Fruit fly (Drosophila melanogaster) ovary, adult (tissue): ENCODE measurements around the gene CG14313.

Experiments
- CG17801 ChIP-seq: fragments of 200-800 bp; optimal IDR thresholded peaks from 2 replicates; lab custom pipeline; 2019; ENCODE audit warnings: missing biosample characterization, mild to moderate bottlenecking, missing genetic modification characterization, moderate library complexity; ENCODE audit not compliant: partially characterized antibody

CG14313 gene

dm6 chr3R:18167416-18168237 is 24.1 kb downstream of the CG14313 start, which contains the start of gene wrd:
wrd (plus strand) TSS chr3R:18167757.
- TF ChIP-seq CG17801 (GFP tag; lab: Kevin White, UChicago) = peak; percentile 27

DNA sequence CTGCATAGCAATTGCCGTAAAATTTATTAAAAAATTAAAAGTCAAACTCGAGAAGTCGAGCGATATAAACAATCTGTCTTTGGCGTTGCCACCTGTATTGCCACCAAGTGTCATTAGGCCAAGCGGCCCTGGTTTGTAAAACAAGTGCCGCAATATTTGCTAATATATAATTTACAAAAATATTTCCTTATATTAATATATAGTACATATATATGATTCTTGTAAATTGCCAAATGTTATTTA is 24.7 kb downstream of the CG14313 start, which contains the start of the genes CG7215 and Prx5:
CG7215 (minus strand) TSS at position 101 of the 243 bp plus-strand sequence.
Prx5 (minus strand) TSS at position 101 of the 243 bp plus-strand sequence.
- TF ChIP-seq CG17801 (GFP tag; lab: Kevin White, UChicago) = no peak

DNA sequence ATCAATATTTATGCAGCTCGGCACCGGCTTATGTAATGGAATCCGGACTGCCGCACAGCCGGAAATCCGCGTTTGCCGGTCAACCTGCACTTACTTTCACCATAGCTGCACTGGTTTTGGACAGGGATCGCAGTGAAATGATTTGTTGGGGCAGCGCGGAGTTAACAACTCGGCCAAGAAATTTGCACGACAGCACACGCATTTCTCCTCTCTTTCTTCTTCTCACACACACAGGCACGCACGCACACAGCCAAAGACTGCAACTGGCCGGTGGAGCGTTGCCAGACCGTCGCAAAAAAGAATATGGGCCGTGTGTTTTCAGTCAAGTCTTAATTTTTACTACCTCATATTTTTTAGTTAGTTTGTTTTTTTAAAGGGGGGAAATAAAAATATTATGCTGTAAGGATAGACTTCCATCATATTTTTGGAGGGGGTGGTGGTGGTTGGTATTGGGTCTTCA is 25.5 kb downstream of the CG14313 start:
- no peak for TF ChIP-seq CG17801 (GFP tag; lab: Kevin White, UChicago)

- TF ChIP-seq CG17801 (GFP tag; lab: Kevin White, UChicago) = peak; percentile 50
Measured at dm6 chr3R:18164052-18164722, 27.6 kb downstream of the CG14313 start, which contains the start of the genes CG7218 and Cbp20. CG7218 (minus strand) TSS chr3R:18164397. Cbp20 (plus strand) TSS chr3R:18164661.

DNA sequence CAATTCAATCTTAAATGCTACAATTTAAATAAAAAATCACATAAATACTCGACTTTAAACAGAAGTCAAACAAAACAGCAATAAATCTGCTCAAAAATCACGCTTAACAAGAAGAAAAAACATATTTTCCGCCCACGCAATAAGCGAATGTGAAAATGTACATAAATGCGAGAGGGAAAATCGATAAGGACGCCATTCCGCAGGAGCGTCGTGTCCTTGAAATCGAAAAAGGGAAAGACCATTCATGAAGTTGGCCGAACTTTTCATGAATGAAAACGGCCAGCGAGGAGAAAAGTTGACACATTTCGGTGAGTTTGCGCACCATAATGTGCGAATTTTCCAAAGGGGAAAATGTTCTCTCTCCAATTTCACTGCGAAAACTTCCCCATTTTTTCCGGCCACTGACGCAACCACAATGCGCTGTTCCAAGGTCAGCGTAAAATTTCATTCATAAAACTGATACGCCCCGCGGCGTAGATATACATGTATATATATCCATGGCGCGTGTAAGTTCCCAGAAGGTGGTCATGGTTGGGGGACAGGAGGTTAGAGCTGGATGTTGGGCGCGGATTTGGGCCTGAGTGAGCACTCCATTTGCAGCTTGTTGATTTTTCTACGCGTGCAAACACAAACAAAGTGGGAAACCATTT is 31.5 kb downstream of the CG14313 start:
- TF ChIP-seq CG17801 (GFP tag; lab: Kevin White, UChicago) = no peak

dm6 chr3R:18158401-18158800 is 33.4 kb downstream of the CG14313 start, which contains the start of gene CG14315:
CG14315 (plus strand) TSS chr3R:18158701.
- TF ChIP-seq CG17801 (GFP tag; lab: Kevin White, UChicago) = no peak

DNA sequence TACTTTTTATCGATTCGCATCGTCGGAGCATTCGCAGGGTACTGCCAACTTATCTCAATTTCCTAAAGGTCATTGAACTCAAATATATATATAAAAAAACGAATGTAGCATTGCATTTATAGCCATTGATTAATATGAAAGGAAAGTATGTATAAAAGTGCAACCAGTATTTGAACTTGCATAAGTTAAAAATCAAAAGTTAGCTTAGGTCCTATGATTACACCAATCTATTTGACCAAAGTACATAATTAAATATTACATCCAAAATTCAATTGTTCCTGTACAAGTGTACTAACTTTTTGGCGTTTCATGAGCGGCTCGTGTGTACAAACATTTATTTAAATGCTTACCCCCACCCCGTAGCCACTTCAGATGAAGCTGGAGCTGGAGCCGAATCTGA is 34.3 kb downstream of the CG14313 start:
- TF ChIP-seq CG17801 (GFP tag; lab: Kevin White, UChicago) = no peak

DNA sequence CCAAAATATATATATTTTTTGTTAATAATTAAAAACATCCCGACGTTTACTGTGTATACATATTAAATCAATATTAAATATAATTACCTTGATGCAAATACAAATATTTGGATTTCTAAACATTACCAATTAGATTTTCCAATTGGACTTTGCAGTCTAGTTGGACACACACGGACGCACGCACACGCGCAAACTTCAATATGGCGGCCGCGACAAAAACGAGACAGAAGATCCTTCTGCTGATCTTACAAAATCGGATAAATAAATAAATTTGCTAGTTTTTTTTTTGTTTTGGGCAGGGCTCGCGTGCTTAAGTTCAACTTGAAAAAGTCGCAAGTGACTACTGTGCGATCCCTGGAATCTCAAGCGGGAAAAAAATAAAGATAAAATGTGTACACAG is 35.2 kb downstream of the CG14313 start:
- TF ChIP-seq CG17801 (GFP tag; lab: Kevin White, UChicago) = no peak

dm6 chr3R:18153698-18154097 is 38.1 kb downstream of the CG14313 start:
- no peak for TF ChIP-seq CG17801 (GFP tag; lab: Kevin White, UChicago)

DNA sequence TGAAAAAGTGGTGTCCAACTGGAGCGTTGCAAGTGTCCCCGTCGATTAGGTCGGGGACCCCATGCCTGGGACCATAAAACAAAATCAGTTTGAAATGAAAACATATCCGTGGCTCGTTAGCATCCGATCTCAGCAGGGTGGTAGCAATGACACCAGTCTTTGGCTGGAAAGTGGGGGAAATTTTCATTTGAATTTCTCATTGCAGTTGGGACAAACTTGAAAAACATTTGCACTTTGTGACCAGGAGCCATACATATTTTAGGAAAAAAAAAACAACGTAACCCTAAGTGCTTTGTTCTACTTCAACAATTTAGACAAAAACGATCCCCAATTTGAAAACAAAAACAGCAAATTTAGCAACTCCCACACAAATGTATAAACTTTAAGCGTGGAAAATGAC is 39.9 kb downstream of the CG14313 start, which contains the start of gene CG14316:
CG14316 (plus strand) TSS at position 301 of the 400 bp plus-strand sequence.
- TF ChIP-seq CG17801 (GFP tag; lab: Kevin White, UChicago) = no peak

DNA sequence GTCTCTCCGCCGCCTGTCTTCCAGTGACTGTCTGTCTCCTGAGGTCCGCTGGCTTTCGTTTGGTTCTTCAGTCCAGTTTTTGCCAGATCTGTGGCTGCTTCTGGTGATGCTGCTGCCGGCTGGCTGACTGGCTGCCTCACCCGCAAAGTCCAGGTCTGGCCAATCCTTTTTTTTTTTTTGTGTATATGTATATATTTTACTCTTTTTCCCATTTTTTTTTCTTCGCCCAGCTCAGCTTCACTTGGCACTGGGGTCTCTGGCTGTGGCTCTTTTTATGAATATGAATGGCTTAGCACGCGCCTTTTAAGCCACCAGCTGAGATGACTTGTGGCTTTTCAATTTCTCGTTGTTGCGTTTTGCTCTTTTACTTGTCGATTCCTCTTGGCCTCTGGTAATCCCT is 45.1 kb downstream of the CG14313 start:
- no peak for TF ChIP-seq CG17801 (GFP tag; lab: Kevin White, UChicago)

- TF ChIP-seq CG17801 (GFP tag; lab: Kevin White, UChicago) = no peak
Measured at dm6 chr3R:18144853-18145252, 46.9 kb downstream of the CG14313 start.
